Fruit fly (Drosophila melanogaster) S2 (cell line): ENCODE data around the gene CG33178.

ENCODE experiments used
- CG8478 ChIP-seq: fragments of >200 bp; optimal IDR thresholded peaks from 2 replicates; lab custom pipeline; 2018
- CTCF ChIP-seq, 2 experiments: fragments of >200 bp; optimal IDR thresholded peaks; 2 replicates each; lab custom pipeline; 2018

- TF ChIP-seq CG8478 (lab: Kevin White, UChicago) (no peak), CTCF (optimal IDR thresholded peaks at IDR 0.05; lab: Kevin White, UChicago) (no peak)
Observed at dm6 chrX:15095942-15096341, 13.3 kb downstream of the CG33178 start, which contains the start of gene CG9072.
